Fruit fly (Drosophila melanogaster): ENCODE measurements around the gene CG44194.

- no peak for TF ChIP-seq svp (GFP tag)
- TF ChIP-seq spab (GFP tag; optimal IDR thresholded peaks at IDR 0.05) = no peak
- no peak for TF ChIP-seq CG3032 (tag; optimal IDR thresholded peaks at IDR 0.05)
- TF ChIP-seq fd59A (GFP tag; optimal IDR thresholded peaks at IDR 0.05) = no peak
- TF ChIP-seq Hr39 (GFP tag; optimal IDR thresholded peaks at IDR 0.05) = no peak
- TF ChIP-seq Ets96B (tag; optimal IDR thresholded peaks at IDR 0.05) = no peak
- no peak for TF ChIP-seq CG11762 (GFP tag; optimal IDR thresholded peaks at IDR 0.05; ENCODE audit: insufficient read depth)
- TF ChIP-seq vri (GFP tag; optimal IDR thresholded peaks at IDR 0.05) = no peak
- no peak for TF ChIP-seq CG4318 (GFP tag; optimal IDR thresholded peaks at IDR 0.05)
- no peak for TF ChIP-seq Sox102F (GFP tag; optimal IDR thresholded peaks at IDR 0.05)
- no peak for TF ChIP-seq fd85E (GFP tag; optimal IDR thresholded peaks at IDR 0.05)
- no peak for TF ChIP-seq CG10631 (GFP tag; optimal IDR thresholded peaks at IDR 0.05)
Observed at dm6 chr3R:13042258-13043032, 44.9 kb upstream of the CG44194 start, which contains the start of gene snk.

All from whole organism, prepupa.